Worm (Caenorhabditis elegans): ENCODE measurements around the gene E01B7.2.

ce11 chrV:17931795-17932194 is 10.2 kb downstream of the E01B7.2 start:
- TF ChIP-seq him-1 (tag; optimal IDR thresholded peaks at IDR 0.05), result no peak
- no peak for TF ChIP-seq W03F9.2 (tag; optimal IDR thresholded peaks at IDR 0.05)
- TF ChIP-seq dao-5 (tag; optimal IDR thresholded peaks at IDR 0.05), result no peak

Measured in whole organism, L4/young adult.